Fruit fly (Drosophila melanogaster) whole organism, prepupa: ENCODE measurements around the gene pum.

Experiments
- CG11294 ChIP-seq: fragments of 200-800 bp; sonication (Bioruptor generic); IDR thresholded peaks from 2 replicates; pipeline ENCODE4 v1.3.6; 2022; ENCODE audit warnings: missing biosample characterization, missing genetic modification characterization
- CG11762 ChIP-seq: fragments of 200-800 bp; sonication (Bioruptor generic); optimal IDR thresholded peaks from 3 replicates; lab custom pipeline; 2016; ENCODE audit warnings: missing biosample characterization, missing genetic modification characterization; ENCODE audit not compliant: insufficient read depth
- CG1621 ChIP-seq: fragments of 200-800 bp; sonication (Bioruptor generic); optimal IDR thresholded peaks from 3 replicates; lab custom pipeline; 2018; ENCODE audit warnings: missing biosample characterization, mild to moderate bottlenecking, missing genetic modification characterization
- CG3032 ChIP-seq: fragments of 200-800 bp; optimal IDR thresholded peaks from 2 replicates; lab custom pipeline; 2019; ENCODE audit warnings: missing biosample characterization, mild to moderate bottlenecking, missing genetic modification characterization, moderate library complexity
- CG31627 ChIP-seq: fragments of 200-800 bp; sonication (Bioruptor generic); optimal IDR thresholded peaks from 3 replicates; lab custom pipeline; 2016; ENCODE audit warnings: missing biosample characterization, missing genetic modification characterization
- CG32006 ChIP-seq: fragments of 200-800 bp; sonication (Bioruptor generic); optimal IDR thresholded peaks from 3 replicates; lab custom pipeline; 2017; ENCODE audit warnings: missing biosample characterization, mild to moderate bottlenecking, missing genetic modification characterization
- CG34406 ChIP-seq: fragments of 200-800 bp; sonication (Bioruptor generic); optimal IDR thresholded peaks from 3 replicates; lab custom pipeline; 2016; ENCODE audit warnings: missing biosample characterization, missing genetic modification characterization
- CG4318 ChIP-seq: fragments of 200-800 bp; sonication (Bioruptor generic); optimal IDR thresholded peaks from 3 replicates; lab custom pipeline; 2017; ENCODE audit warnings: missing biosample characterization, mild to moderate bottlenecking, missing genetic modification characterization
- CG6163 ChIP-seq: fragments of 200-800 bp; sonication (Bioruptor generic); IDR thresholded peaks from 3 replicates; pipeline ENCODE4 v1.3.6; 2022; ENCODE audit warnings: missing biosample characterization, missing genetic modification characterization
- CG6276 ChIP-seq: fragments of 200-800 bp; sonication (Bioruptor generic); optimal IDR thresholded peaks from 2 replicates; lab custom pipeline; 2017; ENCODE audit warnings: missing biosample characterization, mild to moderate bottlenecking, missing genetic modification characterization
- CG6808 ChIP-seq: fragments of 200-800 bp; sonication (Bioruptor generic); optimal IDR thresholded peaks from 3 replicates; lab custom pipeline; 2017; ENCODE audit warnings: missing biosample characterization, missing genetic modification characterization, mild to moderate bottlenecking, moderate library complexity, missing genetic modification reagents
- CG6854 ChIP-seq: fragments of 200-800 bp; sonication (Bioruptor generic); optimal IDR thresholded peaks from 2 replicates; lab custom pipeline; 2017; ENCODE audit warnings: missing biosample characterization, mild to moderate bottlenecking, missing genetic modification characterization
- CG7368 ChIP-seq: fragments of 200-800 bp; sonication (Bioruptor generic); optimal IDR thresholded peaks from 3 replicates; lab custom pipeline; 2016; ENCODE audit warnings: missing biosample characterization, missing genetic modification characterization
- CG8119 ChIP-seq: fragments of 200-800 bp; sonication (Bioruptor generic); IDR thresholded peaks from 3 replicates; pipeline ENCODE4 v1.3.6; 2022; ENCODE audit warnings: missing biosample characterization, missing genetic modification characterization
- CG8319 ChIP-seq: fragments of 200-800 bp; sonication (Bioruptor generic); optimal IDR thresholded peaks from 3 replicates; lab custom pipeline; 2016; ENCODE audit warnings: missing biosample characterization, missing genetic modification characterization
- CG9139 ChIP-seq: fragments of 200-800 bp; sonication (Bioruptor generic); optimal IDR thresholded peaks from 3 replicates; lab custom pipeline; 2017; ENCODE audit warnings: missing biosample characterization, mild to moderate bottlenecking, missing genetic modification characterization
- Eip78C ChIP-seq: fragments of 200-800 bp; sonication (Bioruptor generic); peaks from one replicate; lab custom pipeline; 2016; ENCODE audit warnings: missing biosample characterization, missing genetic modification characterization
- Eip93F ChIP-seq: fragments of 200-800 bp; sonication (Bioruptor generic); optimal IDR thresholded peaks from 2 replicates; lab custom pipeline; 2016; ENCODE audit warnings: missing biosample characterization, mild to moderate bottlenecking, missing genetic modification characterization
- Ets21C ChIP-seq: fragments of 200-800 bp; sonication (Bioruptor generic); optimal IDR thresholded peaks from 3 replicates; lab custom pipeline; 2016; ENCODE audit warnings: missing biosample characterization, missing genetic modification characterization
- Lpt ChIP-seq: fragments of 200-800 bp; sonication (Bioruptor generic); optimal IDR thresholded peaks from 3 replicates; lab custom pipeline; 2016; ENCODE audit warnings: missing biosample characterization, missing genetic modification characterization
- OdsH ChIP-seq: fragments of 200-800 bp; sonication (Bioruptor generic); optimal IDR thresholded peaks from 3 replicates; lab custom pipeline; 2016; ENCODE audit warnings: missing biosample characterization, missing genetic modification characterization
- Smox ChIP-seq: fragments of 200-800 bp; sonication (Bioruptor generic); optimal IDR thresholded peaks from 3 replicates; lab custom pipeline; 2016; ENCODE audit warnings: missing biosample characterization, missing genetic modification characterization
- Sox15 ChIP-seq: fragments of 200-800 bp; sonication (Bioruptor generic); optimal IDR thresholded peaks from 3 replicates; lab custom pipeline; 2016; ENCODE audit warnings: missing biosample characterization, missing genetic modification characterization
- achi ChIP-seq: fragments of 200-800 bp; sonication (Bioruptor generic); optimal IDR thresholded peaks from 3 replicates; lab custom pipeline; 2016; ENCODE audit warnings: missing biosample characterization, missing genetic modification characterization
- acj6 ChIP-seq: fragments of 200-800 bp; sonication (Bioruptor generic); optimal IDR thresholded peaks from 3 replicates; lab custom pipeline; 2016; ENCODE audit warnings: missing biosample characterization, missing genetic modification characterization
- cyc ChIP-seq: fragments of 200-800 bp; sonication (Bioruptor generic); optimal IDR thresholded peaks from 3 replicates; lab custom pipeline; 2016; ENCODE audit warnings: missing biosample characterization, missing genetic modification characterization
- dac ChIP-seq: fragments of 200-800 bp; sonication (Bioruptor generic); optimal IDR thresholded peaks from 2 replicates; lab custom pipeline; 2017; ENCODE audit warnings: missing biosample characterization, mild to moderate bottlenecking, missing genetic modification characterization
- esn ChIP-seq: fragments of 200-800 bp; sonication (Bioruptor generic); optimal IDR thresholded peaks from 2 replicates; lab custom pipeline; 2016; ENCODE audit warnings: missing biosample characterization, mild to moderate bottlenecking, missing genetic modification characterization, moderate library complexity
- fkh ChIP-seq: fragments of 200-800 bp; sonication (Bioruptor generic); optimal IDR thresholded peaks from 3 replicates; lab custom pipeline; 2017; ENCODE audit warnings: missing biosample characterization, mild to moderate bottlenecking, missing genetic modification characterization, moderate library complexity
- lz ChIP-seq: fragments of 200-800 bp; sonication (Bioruptor generic); optimal IDR thresholded peaks from 3 replicates; lab custom pipeline; 2016; ENCODE audit warnings: missing biosample characterization, missing genetic modification characterization
- net ChIP-seq: fragments of 200-800 bp; sonication (Bioruptor generic); optimal IDR thresholded peaks from 3 replicates; lab custom pipeline; 2016; ENCODE audit warnings: missing biosample characterization, missing genetic modification characterization
- svp ChIP-seq: fragments of 200-800 bp; sonication (Bioruptor generic); peaks from one replicate; lab custom pipeline; 2016; ENCODE audit warnings: missing biosample characterization, missing genetic modification characterization
- vri ChIP-seq: fragments of 200-800 bp; sonication (Bioruptor generic); optimal IDR thresholded peaks from 3 replicates; lab custom pipeline; 2016; ENCODE audit warnings: missing biosample characterization, mild to moderate bottlenecking, missing genetic modification characterization

Gene pum

dm6 chr3R:9264042-9264441, 26.6 kb upstream of the pum start, which contains the start of gene sage:
sage (minus strand) TSS chr3R:9264142.
- TF ChIP-seq CG4318 (no peak), CG7368 (GFP tag; lab: Kevin White, UChicago) (no peak), achi (no peak), CG8119 (GFP tag; lab: Robert Waterston, UW) (no peak), CG9139 (no peak), CG11762 (GFP tag; lab: Kevin White, UChicago) (no peak), CG34406 (no peak), Eip93F (no peak), CG32006 (no peak), fkh (no peak), CG8319 (GFP tag; lab: Kevin White, UChicago) (no peak), net (GFP tag; lab: Kevin White, UChicago) (no peak), Smox (GFP tag; lab: Kevin White, UChicago) (no peak), CG31627 (GFP tag; lab: Kevin White, UChicago) (no peak), CG1621 (tag; lab: Kevin White, UChicago) (no peak), esn (GFP tag; lab: Kevin White, UChicago) (no peak)

DNA sequence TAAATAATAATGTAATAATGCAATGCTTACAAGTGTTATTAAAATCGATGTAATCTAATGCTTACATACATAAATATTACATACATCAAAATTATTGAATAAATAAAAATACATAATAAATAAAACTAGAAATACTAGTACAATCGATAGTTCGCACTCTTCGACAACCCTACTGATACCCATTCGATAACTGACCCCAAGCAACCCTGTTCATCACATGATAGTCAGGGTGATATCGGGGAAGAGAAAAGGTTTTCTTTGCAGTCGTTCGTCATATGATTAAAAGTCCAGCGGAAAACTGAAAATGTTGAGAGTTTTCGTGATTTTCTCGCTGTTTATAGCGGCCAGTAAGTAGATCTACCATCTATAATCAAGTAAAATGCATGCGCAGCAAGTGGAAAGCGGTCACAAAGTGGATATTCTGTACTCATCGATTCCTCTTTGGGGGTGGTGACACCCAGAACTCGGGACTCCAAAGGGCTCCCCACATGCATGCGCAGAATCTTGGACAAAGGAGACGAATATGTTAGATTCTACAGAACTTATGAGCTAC, 23.0 kb upstream of the pum start, which contains the start of gene ATP6AP2:
TSS of gene ATP6AP2 (plus strand) at position 218 of the 553 bp plus-strand sequence.
- no peak for TF ChIP-seq CG6163 (GFP tag; lab: Robert Waterston, UW)
- TF ChIP-seq Eip93F = no peak
- TF ChIP-seq CG32006 = no peak
- peak; percentile 59 for TF ChIP-seq esn (GFP tag; lab: Kevin White, UChicago)
- peak; percentile 35 for TF ChIP-seq lz (GFP tag; lab: Kevin White, UChicago)
- no peak for TF ChIP-seq Ets21C (GFP tag; lab: Kevin White, UChicago)
- peak; percentile 35 for TF ChIP-seq cyc (GFP tag; lab: Kevin White, UChicago)
- TF ChIP-seq CG31627 (GFP tag; lab: Kevin White, UChicago) = peak; percentile 38
- no peak for TF ChIP-seq Sox15 (GFP tag; lab: Kevin White, UChicago)
- TF ChIP-seq CG3032 (tag; lab: Kevin White, UChicago) = peak; percentile 58
- TF ChIP-seq Eip78C (GFP tag; lab: Kevin White, UChicago) = peak; percentile 76
- TF ChIP-seq Lpt = no peak

- TF ChIP-seq Eip78C (GFP tag; lab: Kevin White, UChicago) = peak; percentile 13
- TF ChIP-seq CG7368 (GFP tag; lab: Kevin White, UChicago) = no peak
These were observed 21.1 kb upstream of the pum start, which contains the start of the genes Ibf2 and Ibf1 for dm6 chr3R:9258252-9259225. Ibf2 (minus strand) TSS chr3R:9258501. Ibf1 (plus strand) TSS chr3R:9258964.

dm6 chr3R:9257616-9258015, 20.1 kb upstream of the pum start, which contains the start of gene CG16736:
CG16736 (minus strand) TSS chr3R:9257716.
- no peak for TF ChIP-seq CG6276
- TF ChIP-seq CG11294 = no peak
- TF ChIP-seq CG6854 (GFP tag; lab: Kevin White, UChicago) = no peak
- no peak for TF ChIP-seq esn (GFP tag; lab: Kevin White, UChicago)
- TF ChIP-seq acj6 (GFP tag; lab: Kevin White, UChicago) = no peak
- TF ChIP-seq CG7368 (GFP tag; lab: Kevin White, UChicago) = no peak
- TF ChIP-seq net (GFP tag; lab: Kevin White, UChicago) = no peak
- no peak for TF ChIP-seq CG6808 (GFP tag; lab: Kevin White, UChicago)

dm6 chr3R:9254798-9255197, 17.3 kb upstream of the pum start, which contains the start of gene CG16734:
CG16734 (plus strand) TSS chr3R:9255052.
- TF ChIP-seq CG6808 (GFP tag; lab: Kevin White, UChicago) (no peak), OdsH (no peak), dac (GFP tag; lab: Kevin White, UChicago) (no peak), Lpt (no peak), vri (GFP tag; lab: Kevin White, UChicago) (no peak), svp (GFP tag; lab: Kevin White, UChicago) (no peak)
